Worm (Caenorhabditis elegans) whole organism, young adult: ENCODE data around the gene C17H11.4.

Source experiments
- B0019.2 ChIP-seq: fragments of 200-800 bp; sonication (Bioruptor generic); conservative IDR thresholded peaks from 2 replicates; pipeline ENCODE4 v1.3.6; 2022; ENCODE audit warnings: missing genetic modification reagents, missing genetic modification characterization, missing compliant biosample characterization
- B0336.3 ChIP-seq: fragments of 200-800 bp; sonication (Bioruptor generic); IDR thresholded peaks from 2 replicates; pipeline ENCODE4 v1.3.6; 2022; ENCODE audit warnings: missing genetic modification characterization, missing compliant biosample characterization
- C17E4.6 ChIP-seq: fragments of 200-800 bp; sonication (Bioruptor generic); IDR thresholded peaks from 2 replicates; pipeline ENCODE4 v1.3.6; 2022; ENCODE audit warnings: missing genetic modification reagents, missing genetic modification characterization, missing compliant biosample characterization
- F22D6.2 ChIP-seq: sonication (generic microtip); optimal IDR thresholded peaks from 2 replicates; lab custom pipeline; 2016; ENCODE audit warnings: mild to moderate bottlenecking, missing genetic modification characterization, missing compliant biosample characterization
- F23B12.7 ChIP-seq: sonication (generic microtip); optimal IDR thresholded peaks from 2 replicates; lab custom pipeline; 2017; ENCODE audit warnings: missing genetic modification characterization, mild to moderate bottlenecking, missing compliant biosample characterization, antibody characterized with exemption, moderate library complexity; ENCODE audit not compliant: insufficient read depth
- F33H1.4 ChIP-seq: fragments of 200-800 bp; sonication (Bioruptor generic); IDR thresholded peaks from 2 replicates; pipeline ENCODE4 v1.3.6; 2022; ENCODE audit warnings: missing genetic modification reagents, missing genetic modification characterization, missing compliant biosample characterization
- K11D2.4 ChIP-seq: fragments of 200-800 bp; sonication (Bioruptor generic); IDR thresholded peaks from 2 replicates; pipeline ENCODE4 v1.3.6; 2022; ENCODE audit warnings: missing genetic modification reagents, missing genetic modification characterization, missing compliant biosample characterization
- T26A5.8 ChIP-seq: sonication (generic microtip); optimal IDR thresholded peaks from 2 replicates; lab custom pipeline; 2016; ENCODE audit warnings: missing genetic modification characterization, missing compliant biosample characterization
- akir-1 ChIP-seq: fragments of 200-800 bp; sonication (Bioruptor generic); optimal IDR thresholded peaks from 2 replicates; lab custom pipeline; 2018; ENCODE audit warnings: mild to moderate bottlenecking, missing genetic modification characterization, moderate library complexity, missing compliant biosample characterization
- athp-1 ChIP-seq: sonication (generic microtip); optimal IDR thresholded peaks from 2 replicates; lab custom pipeline; 2017; ENCODE audit warnings: mild to moderate bottlenecking, missing genetic modification characterization, missing compliant biosample characterization
- attf-5 ChIP-seq: fragments of 200-800 bp; sonication (Bioruptor generic); optimal IDR thresholded peaks from 2 replicates; lab custom pipeline; 2018; ENCODE audit warnings: mild to moderate bottlenecking, missing genetic modification characterization, missing compliant biosample characterization
- bed-1 ChIP-seq: fragments of 200-800 bp; sonication (Bioruptor generic); IDR thresholded peaks from 2 replicates; pipeline ENCODE4 v1.3.6; 2022; ENCODE audit warnings: missing genetic modification reagents, missing genetic modification characterization, missing compliant biosample characterization
- ceh-58 ChIP-seq: fragments of 200-800 bp; sonication (Bioruptor generic); IDR thresholded peaks from 2 replicates; pipeline ENCODE4 v1.3.6; 2022; ENCODE audit warnings: missing genetic modification characterization, missing compliant biosample characterization
- ceh-91 ChIP-seq: fragments of 200-800 bp; sonication (Bioruptor generic); IDR thresholded peaks from 2 replicates; pipeline ENCODE4 v1.3.6; 2022; ENCODE audit warnings: missing genetic modification reagents, missing genetic modification characterization, missing compliant biosample characterization
- die-1 ChIP-seq: sonication (generic microtip); optimal IDR thresholded peaks from 2 replicates; lab custom pipeline; 2016; ENCODE audit warnings: missing genotype, mild to moderate bottlenecking, missing genetic modification characterization, missing compliant biosample characterization
- egl-18 ChIP-seq: fragments of 200-800 bp; sonication (Bioruptor generic); IDR thresholded peaks from 2 replicates; pipeline ENCODE4 v1.3.6; 2022; ENCODE audit warnings: missing genetic modification reagents, missing genetic modification characterization, missing compliant biosample characterization
- egrh-3 ChIP-seq: fragments of 200-800 bp; sonication (Bioruptor generic); IDR thresholded peaks from 2 replicates; pipeline ENCODE4 v1.3.6; 2022; ENCODE audit warnings: missing genetic modification reagents, missing genetic modification characterization, missing compliant biosample characterization
- ekl-4 ChIP-seq: fragments of 200-800 bp; sonication (Bioruptor generic); IDR thresholded peaks from 2 replicates; pipeline ENCODE4 v1.3.6; 2022; ENCODE audit warnings: missing genetic modification reagents, missing genetic modification characterization, missing compliant biosample characterization
- ets-4 ChIP-seq: fragments of 200-800 bp; sonication (Bioruptor generic); optimal IDR thresholded peaks from 2 replicates; lab custom pipeline; 2018; ENCODE audit warnings: mild to moderate bottlenecking, missing genetic modification characterization, missing compliant biosample characterization
- gei-17 ChIP-seq: fragments of 200-800 bp; sonication (Bioruptor generic); optimal IDR thresholded peaks from 2 replicates; lab custom pipeline; 2018; ENCODE audit warnings: mild to moderate bottlenecking, missing genetic modification characterization, missing compliant biosample characterization
- him-1 ChIP-seq: sonication (generic microtip); optimal IDR thresholded peaks from 2 replicates; lab custom pipeline; 2016; ENCODE audit warnings: missing genotype, missing genetic modification reagents, missing genetic modification characterization, missing compliant biosample characterization
- hrde-1 ChIP-seq: sonication (generic microtip); optimal IDR thresholded peaks from 2 replicates; lab custom pipeline; 2016; ENCODE audit warnings: missing genetic modification characterization, mild to moderate bottlenecking, missing compliant biosample characterization, moderate library complexity, missing genotype, missing genetic modification reagents, borderline replicate concordance
- lin-26 ChIP-seq: fragments of 200-800 bp; sonication (Bioruptor generic); IDR thresholded peaks from 2 replicates; pipeline ENCODE4 v1.3.6; 2022; ENCODE audit warnings: missing genetic modification reagents, missing genetic modification characterization, missing compliant biosample characterization
- madf-3 ChIP-seq: fragments of 200-800 bp; sonication (Bioruptor generic); IDR thresholded peaks from 2 replicates; pipeline ENCODE4 v1.3.6; 2022; ENCODE audit warnings: missing genetic modification reagents, missing genetic modification characterization, missing compliant biosample characterization
- madf-8 ChIP-seq: fragments of 200-800 bp; sonication (Bioruptor generic); conservative IDR thresholded peaks from 2 replicates; pipeline ENCODE4 v1.3.6; 2022; ENCODE audit warnings: missing genetic modification reagents, missing genetic modification characterization, missing compliant biosample characterization
- nfya-1 ChIP-seq: sonication (generic microtip); optimal IDR thresholded peaks from 2 replicates; lab custom pipeline; 2017; ENCODE audit warnings: antibody characterized with exemption, missing compliant biosample characterization, missing genetic modification characterization, borderline replicate concordance; ENCODE audit not compliant: insufficient read depth
- nfya-2 ChIP-seq: fragments of 200-800 bp; sonication (Bioruptor generic); IDR thresholded peaks from 2 replicates; pipeline ENCODE4 v1.3.6; 2022; ENCODE audit warnings: missing genetic modification reagents, missing genetic modification characterization, missing compliant biosample characterization
- nfyb-1 ChIP-seq: fragments of 200-800 bp; sonication (Bioruptor generic); IDR thresholded peaks from 2 replicates; pipeline ENCODE4 v1.3.6; 2022; ENCODE audit warnings: missing genetic modification reagents, missing genetic modification characterization, missing compliant biosample characterization
- nhr-120 ChIP-seq: fragments of 200-800 bp; sonication (Bioruptor generic); IDR thresholded peaks from 2 replicates; pipeline ENCODE4 v1.3.6; 2022; ENCODE audit warnings: missing genetic modification characterization, missing compliant biosample characterization
- rcor-1 ChIP-seq: fragments of 200-800 bp; sonication (Bioruptor generic); IDR thresholded peaks from 2 replicates; pipeline ENCODE4 v1.3.6; 2022; ENCODE audit warnings: missing genetic modification reagents, missing genetic modification characterization, missing compliant biosample characterization
- snpc-1.3 ChIP-seq: sonication (generic microtip); optimal IDR thresholded peaks from 2 replicates; lab custom pipeline; 2017; ENCODE audit warnings: missing genetic modification characterization, mild to moderate bottlenecking, missing compliant biosample characterization, antibody characterized with exemption, moderate library complexity, missing genotype, missing genetic modification reagents; ENCODE audit not compliant: insufficient read depth
- tbx-9 ChIP-seq: sonication (generic microtip); optimal IDR thresholded peaks from 2 replicates; lab custom pipeline; 2016; ENCODE audit warnings: borderline replicate concordance, missing genetic modification characterization, inconsistent platforms, missing compliant biosample characterization
- zfh-2 ChIP-seq: fragments of 200-800 bp; sonication (Bioruptor generic); conservative IDR thresholded peaks from 2 replicates; pipeline ENCODE4 v1.3.6; 2022; ENCODE audit warnings: missing genetic modification reagents, missing genetic modification characterization, missing compliant biosample characterization
- ztf-25 ChIP-seq: fragments of 200-800 bp; sonication (Bioruptor generic); IDR thresholded peaks from 2 replicates; pipeline ENCODE4 v1.3.6; 2022; ENCODE audit warnings: missing genetic modification reagents, missing genetic modification characterization, missing compliant biosample characterization
- ztf-3 ChIP-seq: fragments of 200-800 bp; sonication (Bioruptor generic); optimal IDR thresholded peaks from 2 replicates; lab custom pipeline; 2018; ENCODE audit warnings: mild to moderate bottlenecking, missing genetic modification characterization, missing compliant biosample characterization

Gene C17H11.4

ce11 chrX:8181590-8182311 lies at the start of gene C17H11.4:
TSS of gene C17H11.4 (minus strand) at chrX:8181640.
- 0 out of 2 replicates have a peak, but pooled peaks have one; percentile 9 for TF ChIP-seq egl-18 (GFP tag; lab: Robert Waterston, UW)
- 0 out of 2 replicates have a peak, but pooled peaks have one; percentile 4 for TF ChIP-seq ceh-58 (GFP tag; lab: Robert Waterston, UW)
- peak; percentile 94 for TF ChIP-seq egrh-3 (GFP tag; lab: Robert Waterston, UW)
- peak; percentile 33; the same call in 1 of the 2 replicates for TF ChIP-seq ekl-4 (GFP tag; lab: Robert Waterston, UW)
- peak; percentile 44; the same call in 1 of the 2 replicates for TF ChIP-seq B0019.2
- 0 out of 2 replicates have a peak, but pooled peaks have one; percentile 36 for TF ChIP-seq ztf-25
- TF ChIP-seq F33H1.4 (GFP tag; lab: Robert Waterston, UW) = peak; percentile 31; the same call in 1 of the 2 replicates
- TF ChIP-seq nhr-120 (GFP tag; lab: Robert Waterston, UW) = peak; percentile 67; the same call in 1 of the 2 replicates
- TF ChIP-seq zfh-2 = peak; percentile 68
- peak; percentile 60; the same call in 1 of the 2 replicates for TF ChIP-seq madf-3 (GFP tag; lab: Robert Waterston, UW)
- TF ChIP-seq ceh-91 (GFP tag; lab: Robert Waterston, UW) = peak; percentile 62; the same call in 1 of the 2 replicates
- peak; percentile 67 for TF ChIP-seq nfyb-1 (GFP tag; lab: Robert Waterston, UW)
- TF ChIP-seq, all 124 proteins: peak for 12; not testable (repeated sequence) for 112

ce11 chrX:8230579-8230978 lies 49.1 kb upstream of the C17H11.4 start:
- no peak for TF ChIP-seq bed-1
- TF ChIP-seq him-1 (tag; lab: Kevin White, UChicago) = no peak
- no peak for TF ChIP-seq lin-26
- TF ChIP-seq, all 124 proteins: peak for 0

- no peak for TF ChIP-seq rcor-1 (GFP tag; lab: Robert Waterston, UW)
- no peak for TF ChIP-seq nfya-2 (GFP tag; lab: Robert Waterston, UW)
- 0 out of 2 replicates have a peak, but pooled peaks have one; percentile 8 for TF ChIP-seq B0336.3 (GFP tag; lab: Robert Waterston, UW)
Measured at ce11 chrX:8229221-8229620, 47.8 kb upstream of the C17H11.4 start.

ce11 chrX:8224916-8225315 lies 43.5 kb upstream of the C17H11.4 start, which contains the start of gene K02A6.2:
TSS of gene K02A6.2 (minus strand) at chrX:8225016.
- no peak for TF ChIP-seq nfya-2 (GFP tag; lab: Robert Waterston, UW)
- TF ChIP-seq rcor-1 (GFP tag; lab: Robert Waterston, UW) = no peak
- TF ChIP-seq T26A5.8 (tag; lab: Kevin White, UChicago) = no peak
- no peak for TF ChIP-seq K11D2.4 (GFP tag; lab: Robert Waterston, UW)
- TF ChIP-seq ztf-3 (GFP tag; lab: Kevin White, UChicago) = no peak
- no peak for TF ChIP-seq madf-8
- no peak for TF ChIP-seq akir-1 (GFP tag; lab: Kevin White, UChicago)
- TF ChIP-seq F23B12.7 (tag; lab: Kevin White, UChicago) = no peak
- TF ChIP-seq tbx-9 (tag; lab: Kevin White, UChicago) = no peak
- no peak for TF ChIP-seq attf-5 (GFP tag; lab: Kevin White, UChicago)
- TF ChIP-seq nfya-1 (tag; lab: Kevin White, UChicago) = no peak
- TF ChIP-seq hrde-1 (tag; lab: Kevin White, UChicago) = no peak
- TF ChIP-seq ets-4 (GFP tag; lab: Kevin White, UChicago) = no peak
- no peak for TF ChIP-seq C17E4.6 (GFP tag; lab: Robert Waterston, UW)
- TF ChIP-seq gei-17 (GFP tag; lab: Kevin White, UChicago) = no peak
- no peak for TF ChIP-seq die-1
- TF ChIP-seq F22D6.2 (tag; lab: Kevin White, UChicago) = no peak
- TF ChIP-seq snpc-1.3 = no peak
- TF ChIP-seq athp-1 (tag; lab: Kevin White, UChicago) = no peak
